Worm (Caenorhabditis elegans) whole organism, early embryonic: ENCODE results near the gene T22G5.1.

Experiments used
- B0310.2 ChIP-seq: sonication (generic microtip); optimal IDR thresholded peaks from 2 replicates; lab custom pipeline; 2016; ENCODE audit warnings: mild to moderate bottlenecking, missing genetic modification characterization, missing compliant biosample characterization
- aly-1 ChIP-seq: sonication (generic microtip); optimal IDR thresholded peaks from 2 replicates; lab custom pipeline; 2016; ENCODE audit warnings: missing genetic modification characterization, missing compliant biosample characterization
- ama-1 ChIP-seq: fragments of 150-350 bp; optimal IDR thresholded peaks from 2 replicates; lab custom pipeline; 2014
- ceh-36 ChIP-seq: sonication (generic microtip); optimal IDR thresholded peaks from 2 replicates; lab custom pipeline; 2016; ENCODE audit warnings: missing genetic modification characterization, inconsistent platforms, missing compliant biosample characterization
- ets-7 ChIP-seq: sonication (generic microtip); optimal IDR thresholded peaks from 2 replicates; lab custom pipeline; 2016; ENCODE audit warnings: missing genotype, missing genetic modification characterization, missing compliant biosample characterization
- hmbx-1 ChIP-seq: sonication (generic microtip); optimal IDR thresholded peaks from 2 replicates; lab custom pipeline; 2016; ENCODE audit warnings: mild to moderate bottlenecking, missing genetic modification characterization, missing compliant biosample characterization
- hnd-1 ChIP-seq: sonication (generic microtip); optimal IDR thresholded peaks from 2 replicates; lab custom pipeline; 2016; ENCODE audit warnings: missing genetic modification characterization, missing compliant biosample characterization
- pes-1 ChIP-seq: fragments of 200-800 bp; sonication (Bioruptor generic); IDR thresholded peaks from 2 replicates; pipeline ENCODE4 v1.3.6; 2022; ENCODE audit warnings: missing genetic modification reagents, missing genetic modification characterization, missing compliant biosample characterization
- scrt-1 ChIP-seq: fragments of 200-800 bp; sonication (Bioruptor generic); IDR thresholded peaks from 2 replicates; pipeline ENCODE4 v1.3.6; 2022; ENCODE audit warnings: missing genetic modification characterization, missing compliant biosample characterization
- tbx-37 ChIP-seq: fragments of 200-800 bp; sonication (Bioruptor generic); conservative IDR thresholded peaks from 2 replicates; pipeline ENCODE4 v1.3.6; 2022; ENCODE audit warnings: missing genetic modification reagents, missing genetic modification characterization, missing compliant biosample characterization
- tra-4 ChIP-seq: sonication (generic microtip); optimal IDR thresholded peaks from 2 replicates; lab custom pipeline; 2017; ENCODE audit warnings: missing genetic modification characterization, missing compliant biosample characterization

DNA sequence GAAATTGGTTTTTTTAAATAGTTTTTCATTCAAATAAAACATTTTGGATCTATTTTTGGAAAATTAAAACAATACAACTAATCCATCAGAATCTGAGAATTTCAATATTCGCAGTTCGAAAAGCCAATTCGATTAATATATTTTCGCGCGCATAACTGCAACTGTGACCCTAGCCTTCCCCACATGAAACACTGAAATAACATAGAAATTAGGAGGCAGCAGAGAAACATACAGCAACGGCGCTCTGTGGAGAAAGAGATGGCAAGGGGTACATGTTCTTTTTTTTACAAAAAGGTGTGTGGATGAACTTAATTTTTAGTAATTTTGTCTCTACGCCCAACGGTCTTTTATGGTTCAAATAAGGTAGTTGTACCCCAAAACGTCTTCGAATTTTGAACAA, 3.5 kb downstream of the T22G5.1 start:
- TF ChIP-seq tra-4 (no peak), aly-1 (tag; lab: Kevin White, UChicago) (no peak), ama-1 (lab: Kevin White, UChicago) (no peak), hmbx-1 (no peak), ceh-36 (tag; lab: Kevin White, UChicago) (no peak), tbx-37 (GFP tag; lab: Robert Waterston, UW) (no peak), B0310.2 (tag; lab: Kevin White, UChicago) (no peak), ets-7 (tag; lab: Kevin White, UChicago) (no peak), pes-1 (GFP tag; lab: Robert Waterston, UW) (no peak), hnd-1 (tag; lab: Kevin White, UChicago) (no peak), scrt-1 (no peak)
